Worm (Caenorhabditis elegans) whole organism, L2 larva: ENCODE measurements around the gene Y22D7AL.15.

Source experiments
- F13H6.1 ChIP-seq: sonication (generic microtip); optimal IDR thresholded peaks from 2 replicates; lab custom pipeline; 2016; ENCODE audit warnings: missing genetic modification characterization, missing compliant biosample characterization
- R02D3.7 ChIP-seq: fragments of 150-350 bp; optimal IDR thresholded peaks from 2 replicates; lab custom pipeline; 2014; ENCODE audit warnings: missing biosample characterization, missing genetic modification characterization
- Y55F3AM.14 ChIP-seq: fragments of 200-800 bp; sonication (Bioruptor generic); optimal IDR thresholded peaks from 2 replicates; lab custom pipeline; 2018; ENCODE audit warnings: mild to moderate bottlenecking, missing genetic modification characterization, missing compliant biosample characterization
- alr-1 ChIP-seq: fragments of 150-350 bp; optimal IDR thresholded peaks from 2 replicates; lab custom pipeline; 2014; ENCODE audit warnings: missing biosample characterization, missing genetic modification characterization
- aly-2 ChIP-seq: fragments of 150-350 bp; optimal IDR thresholded peaks from 2 replicates; lab custom pipeline; 2014; ENCODE audit warnings: missing biosample characterization, missing genetic modification characterization
- blmp-1 ChIP-seq: sonication (generic microtip); optimal IDR thresholded peaks from 2 replicates; lab custom pipeline; 2017; ENCODE audit warnings: missing genetic modification characterization, mild to moderate bottlenecking, missing compliant biosample characterization, antibody characterized with exemption, moderate library complexity; ENCODE audit not compliant: insufficient read depth
- ceh-16 ChIP-seq: fragments of 150-350 bp; optimal IDR thresholded peaks from 2 replicates; lab custom pipeline; 2014; ENCODE audit warnings: missing biosample characterization, missing genetic modification characterization
- ceh-82 ChIP-seq: fragments of 150-350 bp; optimal IDR thresholded peaks from 2 replicates; lab custom pipeline; 2014; ENCODE audit warnings: missing biosample characterization, missing genetic modification characterization
- crh-2 ChIP-seq: sonication (generic microtip); optimal IDR thresholded peaks from 2 replicates; lab custom pipeline; 2017; ENCODE audit warnings: missing biosample characterization, missing genetic modification characterization
- egl-27 ChIP-seq: sonication (generic microtip); optimal IDR thresholded peaks from 3 replicates; lab custom pipeline; 2017; ENCODE audit warnings: missing biosample characterization, missing genetic modification reagents, missing genetic modification characterization
- elt-1 ChIP-seq: fragments of 150-350 bp; optimal IDR thresholded peaks from 2 replicates; lab custom pipeline; 2014; ENCODE audit warnings: missing biosample characterization, missing genetic modification characterization
- elt-3 ChIP-seq: sonication (generic microtip); optimal IDR thresholded peaks from 2 replicates; lab custom pipeline; 2017; ENCODE audit warnings: missing biosample characterization, missing genetic modification characterization
- fos-1 ChIP-seq: fragments of 150-350 bp; optimal IDR thresholded peaks from 2 replicates; lab custom pipeline; 2014; ENCODE audit warnings: missing biosample characterization, missing genetic modification characterization
- gmeb-1 ChIP-seq: fragments of 150-350 bp; optimal IDR thresholded peaks from 2 replicates; lab custom pipeline; 2014; ENCODE audit warnings: missing biosample characterization, missing genetic modification characterization
- lin-11 ChIP-seq: fragments of 150-350 bp; sonication (generic microtip); optimal IDR thresholded peaks from 2 replicates; lab custom pipeline; 2014; ENCODE audit warnings: missing biosample characterization, missing genetic modification characterization, inconsistent platforms, mixed read lengths
- lin-13 ChIP-seq: fragments of 150-350 bp; optimal IDR thresholded peaks from 2 replicates; lab custom pipeline; 2014; ENCODE audit warnings: missing biosample characterization, missing genetic modification reagents, missing genetic modification characterization
- lsy-2 ChIP-seq, 2 experiments: fragments of 150-350 bp in 1 of 2; sonication (generic microtip) in 1 of 2; optimal IDR thresholded peaks; 2 replicates each; lab custom pipeline; 2014 to 2017; ENCODE audit warnings: missing biosample characterization in 2 of 2, missing genetic modification characterization in 2 of 2
- mbf-1 ChIP-seq: sonication (generic microtip); optimal IDR thresholded peaks from 2 replicates; lab custom pipeline; 2017; ENCODE audit warnings: missing biosample characterization, missing genetic modification characterization
- mdl-1 ChIP-seq, 2 experiments: fragments of 150-350 bp in 1 of 2; sonication (generic microtip) in 1 of 2; optimal IDR thresholded peaks; 2 replicates each; lab custom pipeline; 2017; ENCODE audit warnings: missing biosample characterization in 2 of 2, missing genetic modification characterization in 2 of 2
- nhr-10 ChIP-seq: sonication (generic microtip); optimal IDR thresholded peaks from 2 replicates; lab custom pipeline; 2017; ENCODE audit warnings: missing biosample characterization, missing genetic modification characterization
- nhr-11 ChIP-seq: fragments of 150-350 bp; optimal IDR thresholded peaks from 2 replicates; lab custom pipeline; 2014; ENCODE audit warnings: missing biosample characterization, missing genetic modification characterization
- nhr-129 ChIP-seq: fragments of 150-350 bp; optimal IDR thresholded peaks from 2 replicates; lab custom pipeline; 2014; ENCODE audit warnings: missing biosample characterization, missing genetic modification characterization
- nhr-21 ChIP-seq: fragments of 150-350 bp; optimal IDR thresholded peaks from 2 replicates; lab custom pipeline; 2014; ENCODE audit warnings: missing biosample characterization, missing genetic modification characterization
- nhr-23 ChIP-seq: fragments of 150-350 bp; optimal IDR thresholded peaks from 2 replicates; lab custom pipeline; 2014; ENCODE audit warnings: missing biosample characterization, missing genetic modification reagents, missing genetic modification characterization
- nhr-237 ChIP-seq: fragments of 150-350 bp; optimal IDR thresholded peaks from 2 replicates; lab custom pipeline; 2014; ENCODE audit warnings: missing biosample characterization, missing genetic modification characterization
- nhr-77 ChIP-seq: fragments of 150-350 bp; optimal IDR thresholded peaks from 2 replicates; lab custom pipeline; 2014; ENCODE audit warnings: missing biosample characterization, missing genetic modification characterization
- peb-1 ChIP-seq: fragments of 150-350 bp; optimal IDR thresholded peaks from 2 replicates; lab custom pipeline; 2014; ENCODE audit warnings: missing biosample characterization, missing genetic modification characterization
- sem-4 ChIP-seq: fragments of 150-350 bp; optimal IDR thresholded peaks from 2 replicates; lab custom pipeline; 2014; ENCODE audit warnings: missing biosample characterization, missing genetic modification reagents, missing genetic modification characterization
- skn-1 ChIP-seq: sonication (generic microtip); optimal IDR thresholded peaks from 2 replicates; lab custom pipeline; 2017; ENCODE audit warnings: missing biosample characterization, missing genetic modification characterization
- sma-3 ChIP-seq: sonication (generic microtip); optimal IDR thresholded peaks from 2 replicates; lab custom pipeline; 2016; ENCODE audit warnings: missing genetic modification reagents, missing genetic modification characterization, missing compliant biosample characterization
- unc-39 ChIP-seq: fragments of 150-350 bp; optimal IDR thresholded peaks from 2 replicates; lab custom pipeline; 2014; ENCODE audit warnings: missing biosample characterization, missing genetic modification characterization
- unc-55 ChIP-seq: fragments of 150-350 bp; sonication (generic microtip); optimal IDR thresholded peaks from 3 replicates; lab custom pipeline; 2014; ENCODE audit warnings: missing biosample characterization, missing genetic modification reagents, missing genetic modification characterization
- unc-62 ChIP-seq: fragments of 150-350 bp; optimal IDR thresholded peaks from 2 replicates; lab custom pipeline; 2014; ENCODE audit warnings: missing biosample characterization, missing genetic modification reagents, missing genetic modification characterization
- ztf-1 ChIP-seq: fragments of 200-800 bp; sonication (Bioruptor generic); conservative IDR thresholded peaks from 2 replicates; pipeline ENCODE4 v1.3.6; 2022; ENCODE audit warnings: missing genetic modification characterization, missing compliant biosample characterization
- ztf-11 ChIP-seq: sonication (generic microtip); optimal IDR thresholded peaks from 2 replicates; lab custom pipeline; 2017; ENCODE audit warnings: missing biosample characterization, missing genetic modification characterization

Gene Y22D7AL.15

ce11 chrIII:1652925-1653324 is 6.7 kb downstream of the Y22D7AL.15 start:
- no peak for TF ChIP-seq nhr-77 (tag; lab: Kevin White, UChicago)
- TF ChIP-seq nhr-237 (tag; lab: Kevin White, UChicago): no peak
- no peak for TF ChIP-seq nhr-11 (tag; lab: Kevin White, UChicago)
- no peak for TF ChIP-seq ceh-16 (tag; lab: Kevin White, UChicago)
- TF ChIP-seq nhr-10 (tag; lab: Kevin White, UChicago): no peak
- TF ChIP-seq elt-3: no peak
- no peak for TF ChIP-seq sem-4
- TF ChIP-seq lin-13 (GFP tag; lab: Kevin White, UChicago): no peak
- no peak for TF ChIP-seq fos-1
- TF ChIP-seq ztf-1 (GFP tag; lab: Robert Waterston, UW): no peak
- TF ChIP-seq gmeb-1: no peak
- TF ChIP-seq Y55F3AM.14 (GFP tag; lab: Kevin White, UChicago): no peak

ce11 chrIII:1652181-1652580 is 7.5 kb downstream of the Y22D7AL.15 start, which contains the start of gene Y22D7AL.1:
Gene Y22D7AL.1 (plus strand): TSS chrIII:1652481.
- TF ChIP-seq sem-4 (no peak), sma-3 (GFP tag; lab: Kevin White, UChicago) (no peak), F13H6.1 (tag; lab: Kevin White, UChicago) (no peak), unc-55 (GFP tag; lab: Kevin White, UChicago) (no peak), elt-1 (tag; lab: Kevin White, UChicago) (no peak), unc-62 (GFP tag; lab: Kevin White, UChicago) (no peak), fos-1 (no peak)

DNA sequence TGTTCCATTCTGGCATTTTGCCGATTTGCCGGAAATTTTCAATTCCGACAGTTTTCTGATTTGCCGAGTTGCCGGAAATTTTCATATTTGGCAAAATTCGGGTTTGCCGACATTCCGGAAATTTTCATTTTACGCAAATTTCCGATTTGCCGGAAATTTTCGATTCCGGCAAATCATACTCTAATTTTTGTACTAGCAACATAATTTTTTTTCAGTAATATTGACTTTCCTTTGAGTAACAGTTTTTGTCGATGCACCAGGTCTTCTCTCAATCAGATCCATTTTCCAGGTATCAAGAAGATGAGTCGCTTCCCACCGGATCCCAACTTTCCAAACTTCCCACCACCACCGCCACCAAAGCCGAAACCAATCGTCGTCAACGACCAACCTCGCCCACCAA is 18.5 kb downstream of the Y22D7AL.15 start, which contains the start of gene Y22D7AL.3:
Gene Y22D7AL.3, plus strand, starts transcription at position 301 of the 400 bp plus-strand sequence.
- TF ChIP-seq sma-3 (GFP tag; lab: Kevin White, UChicago): no peak
- no peak for TF ChIP-seq elt-3
- no peak for TF ChIP-seq ztf-11
- TF ChIP-seq sem-4: no peak
- TF ChIP-seq lsy-2 (tag; optimal IDR thresholded peaks at IDR 0.05; lab: Kevin White, UChicago): no peak

- no peak for TF ChIP-seq elt-1 (tag; lab: Kevin White, UChicago)
- no peak for TF ChIP-seq egl-27 (tag; lab: Kevin White, UChicago)
- TF ChIP-seq skn-1 (tag; lab: Kevin White, UChicago): no peak
- no peak for TF ChIP-seq mbf-1 (tag; lab: Kevin White, UChicago)
- TF ChIP-seq nhr-237 (tag; lab: Kevin White, UChicago): no peak
- TF ChIP-seq blmp-1: no peak
- TF ChIP-seq lsy-2 (tag; optimal IDR thresholded peaks at IDR 0.05; lab: Kevin White, UChicago): no peak
- no peak for TF ChIP-seq unc-55 (GFP tag; lab: Kevin White, UChicago)
- no peak for TF ChIP-seq sem-4
- no peak for TF ChIP-seq ceh-82 (tag; lab: Kevin White, UChicago)
- no peak for TF ChIP-seq fos-1
- no peak for TF ChIP-seq sma-3 (GFP tag; lab: Kevin White, UChicago)
- TF ChIP-seq nhr-10 (tag; lab: Kevin White, UChicago): no peak
- no peak for TF ChIP-seq nhr-129
- no peak for TF ChIP-seq gmeb-1
- TF ChIP-seq unc-39 (tag; lab: Kevin White, UChicago): no peak
- TF ChIP-seq lin-11: no peak
- TF ChIP-seq R02D3.7: no peak
- no peak for TF ChIP-seq nhr-23
- no peak for TF ChIP-seq nhr-11 (tag; lab: Kevin White, UChicago)
These were observed 21.3 kb downstream of the Y22D7AL.15 start for ce11 chrIII:1638345-1638744.

- TF ChIP-seq fos-1 (no peak), R02D3.7 (no peak), nhr-23 (no peak), gmeb-1 (no peak), unc-55 (GFP tag; lab: Kevin White, UChicago) (no peak), crh-2 (tag; lab: Kevin White, UChicago) (no peak), aly-2 (no peak), skn-1 (tag; lab: Kevin White, UChicago) (no peak), unc-39 (tag; lab: Kevin White, UChicago) (no peak), unc-62 (GFP tag; lab: Kevin White, UChicago) (no peak), mdl-1 (tag; optimal IDR thresholded peaks at IDR 0.05; lab: Kevin White, UChicago) (no peak), sem-4 (no peak), F13H6.1 (tag; lab: Kevin White, UChicago) (no peak), Y55F3AM.14 (GFP tag; lab: Kevin White, UChicago) (no peak), elt-3 (no peak), blmp-1 (no peak), nhr-21 (tag; lab: Kevin White, UChicago) (no peak), alr-1 (tag; lab: Kevin White, UChicago) (no peak), lsy-2 (tag; optimal IDR thresholded peaks at IDR 0.05; lab: Kevin White, UChicago) (no peak), peb-1 (tag; lab: Kevin White, UChicago) (no peak)
These were observed 25.4 kb downstream of the Y22D7AL.15 start, which contains the start of gene Y22D7AL.11 for ce11 chrIII:1634270-1634669. Gene Y22D7AL.11 (minus strand): TSS chrIII:1634370.
